Worm (Caenorhabditis elegans) whole organism, L1 larva: ENCODE data around the gene F34H10.4.
"Not testable (repeated sequence)": the region's sequence is repeated elsewhere in the genome, so short reads cannot be mapped to it uniquely, and the experiment has no call there.

Experiments used
- C04F5.9 ChIP-seq: sonication (generic microtip); optimal IDR thresholded peaks from 2 replicates; lab custom pipeline; 2016; ENCODE audit warnings: missing genetic modification characterization, missing compliant biosample characterization
- C34B4.2 ChIP-seq: sonication (generic microtip); optimal IDR thresholded peaks from 2 replicates; lab custom pipeline; 2017; ENCODE audit warnings: mild to moderate bottlenecking, missing genetic modification characterization, missing compliant biosample characterization
- F16B12.6 ChIP-seq: fragments of 150-350 bp; optimal IDR thresholded peaks from 2 replicates; lab custom pipeline; 2014; ENCODE audit warnings: missing biosample characterization, missing genetic modification characterization
- Y116A8C.19 ChIP-seq: sonication (generic microtip); optimal IDR thresholded peaks from 2 replicates; lab custom pipeline; 2016; ENCODE audit warnings: missing compliant biosample characterization, missing genetic modification characterization, borderline replicate concordance
- blmp-1 ChIP-seq: fragments of 150-350 bp; optimal IDR thresholded peaks from 2 replicates; lab custom pipeline; 2014; ENCODE audit warnings: missing biosample characterization, missing genetic modification characterization
- ceh-8 ChIP-seq: fragments of 200-800 bp; sonication (Bioruptor generic); optimal IDR thresholded peaks from 2 replicates; lab custom pipeline; 2018; ENCODE audit warnings: mild to moderate bottlenecking, missing genetic modification characterization, moderate library complexity, missing compliant biosample characterization
- elt-2 ChIP-seq: sonication (generic microtip); optimal IDR thresholded peaks from 2 replicates; lab custom pipeline; 2016; ENCODE audit warnings: missing genetic modification characterization, mild to moderate bottlenecking, inconsistent platforms, missing compliant biosample characterization, missing genetic modification reagents
- fkh-4 ChIP-seq: sonication (generic microtip); optimal IDR thresholded peaks from 2 replicates; lab custom pipeline; 2016; ENCODE audit warnings: missing compliant biosample characterization, missing genetic modification characterization, borderline replicate concordance
- fkh-8 ChIP-seq: sonication (generic microtip); optimal IDR thresholded peaks from 2 replicates; lab custom pipeline; 2016; ENCODE audit warnings: mild to moderate bottlenecking, missing genetic modification characterization, missing compliant biosample characterization
- hpl-2 ChIP-seq: fragments of 150-350 bp; optimal IDR thresholded peaks from 2 replicates; lab custom pipeline; 2014; ENCODE audit warnings: missing biosample characterization, missing genetic modification reagents, missing genetic modification characterization
- irx-1 ChIP-seq: sonication (generic microtip); optimal IDR thresholded peaks from 2 replicates; lab custom pipeline; 2016; ENCODE audit warnings: missing genetic modification characterization, missing compliant biosample characterization
- isw-1 ChIP-seq: fragments of 200-800 bp; sonication (Bioruptor generic); IDR thresholded peaks from 2 replicates; pipeline ENCODE4 v1.3.6; 2022; ENCODE audit warnings: missing genetic modification characterization, missing compliant biosample characterization
- lin-35 ChIP-seq, 2 experiments: fragments of 150-350 bp; optimal IDR thresholded peaks; 2 replicates each; lab custom pipeline; 2014; ENCODE audit warnings: missing biosample characterization in 2 of 2, missing genetic modification characterization in 2 of 2, missing genetic modification reagents in 2 of 2
- nhr-19 ChIP-seq: fragments of 200-800 bp; sonication (Bioruptor generic); conservative IDR thresholded peaks from 2 replicates; pipeline ENCODE4 v1.3.6; 2022; ENCODE audit warnings: missing genetic modification characterization, missing compliant biosample characterization
- nhr-47 ChIP-seq: sonication (generic microtip); optimal IDR thresholded peaks from 2 replicates; lab custom pipeline; 2016; ENCODE audit warnings: mild to moderate bottlenecking, missing genetic modification characterization, moderate library complexity, missing compliant biosample characterization
- nhr-71 ChIP-seq: sonication (generic microtip); optimal IDR thresholded peaks from 2 replicates; lab custom pipeline; 2016; ENCODE audit warnings: mild to moderate bottlenecking, missing genetic modification characterization, moderate library complexity, missing compliant biosample characterization
- nhr-84 ChIP-seq: sonication (generic microtip); optimal IDR thresholded peaks from 2 replicates; lab custom pipeline; 2017; ENCODE audit warnings: missing biosample characterization, missing genetic modification characterization
- nhr-90 ChIP-seq: sonication (generic microtip); optimal IDR thresholded peaks from 2 replicates; lab custom pipeline; 2016; ENCODE audit warnings: mild to moderate bottlenecking, missing genetic modification characterization, missing compliant biosample characterization; ENCODE audit not compliant: poor library complexity
- pag-3 ChIP-seq: sonication (generic microtip); optimal IDR thresholded peaks from 2 replicates; lab custom pipeline; 2017; ENCODE audit warnings: missing genetic modification characterization, mild to moderate bottlenecking, missing compliant biosample characterization, antibody characterized with exemption, borderline replicate concordance; ENCODE audit not compliant: insufficient read depth
- rnt-1 ChIP-seq: sonication (generic microtip); optimal IDR thresholded peaks from 2 replicates; lab custom pipeline; 2016; ENCODE audit warnings: mild to moderate bottlenecking, missing genetic modification characterization, moderate library complexity, missing compliant biosample characterization
- skn-1 ChIP-seq: fragments of 150-350 bp; optimal IDR thresholded peaks from 2 replicates; lab custom pipeline; 2014; ENCODE audit warnings: missing biosample characterization, missing genetic modification characterization
- snpc-4 ChIP-seq: fragments of 150-350 bp; optimal IDR thresholded peaks from 2 replicates; lab custom pipeline; 2014; ENCODE audit warnings: missing biosample characterization, missing genetic modification characterization
- snu-23 ChIP-seq: sonication (generic microtip); optimal IDR thresholded peaks from 2 replicates; lab custom pipeline; 2016; ENCODE audit warnings: missing genetic modification characterization, missing compliant biosample characterization
- sox-4 ChIP-seq: sonication (generic microtip); optimal IDR thresholded peaks from 2 replicates; lab custom pipeline; 2016; ENCODE audit warnings: missing genetic modification characterization, missing compliant biosample characterization
- swsn-7 ChIP-seq: sonication (generic microtip); optimal IDR thresholded peaks from 2 replicates; lab custom pipeline; 2016; ENCODE audit warnings: missing genetic modification characterization, missing compliant biosample characterization
- tbx-2 ChIP-seq: sonication (generic microtip); optimal IDR thresholded peaks from 2 replicates; lab custom pipeline; 2016; ENCODE audit warnings: missing genetic modification characterization, missing compliant biosample characterization
- unc-86 ChIP-seq: sonication (generic microtip); optimal IDR thresholded peaks from 2 replicates; lab custom pipeline; 2016; ENCODE audit warnings: missing genetic modification characterization, missing compliant biosample characterization
- unc-98 ChIP-seq: fragments of 200-800 bp; sonication (Bioruptor generic); IDR thresholded peaks from 2 replicates; pipeline ENCODE4 v1.3.6; 2022; ENCODE audit warnings: missing genetic modification characterization, missing compliant biosample characterization
- zip-4 ChIP-seq: fragments of 200-800 bp; sonication (Bioruptor generic); optimal IDR thresholded peaks from 2 replicates; lab custom pipeline; 2018; ENCODE audit warnings: mild to moderate bottlenecking, missing genetic modification characterization, moderate library complexity, missing compliant biosample characterization
- ztf-11 ChIP-seq, 2 experiments: sonication (generic microtip); optimal IDR thresholded peaks; 2 replicates each; lab custom pipeline; 2016 to 2017; ENCODE audit warnings: missing genetic modification characterization in 2 of 2, missing biosample characterization in 1 of 2, missing compliant biosample characterization in 1 of 2
- ztf-4 ChIP-seq: fragments of 150-350 bp; optimal IDR thresholded peaks from 2 replicates; lab custom pipeline; 2014; ENCODE audit warnings: missing biosample characterization, missing genetic modification characterization

Gene F34H10.4

DNA sequence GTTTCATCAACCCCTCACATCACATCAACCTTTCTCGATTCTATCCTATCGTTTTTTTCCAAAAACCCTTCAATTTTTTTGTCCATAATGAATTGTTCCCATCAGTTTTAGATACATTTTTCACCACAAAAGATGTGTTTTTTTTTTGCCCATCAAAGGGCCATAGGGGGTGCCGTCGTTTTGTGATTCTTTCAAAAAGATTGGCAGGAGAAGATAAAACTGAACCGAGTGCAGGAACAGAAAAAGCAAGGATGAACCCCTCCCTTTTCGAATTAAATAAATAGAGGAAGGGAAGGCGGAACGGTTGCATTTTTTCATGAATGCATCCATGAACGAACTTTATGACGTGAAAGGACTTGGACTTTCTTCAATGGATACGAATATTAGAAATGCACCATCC is 31.4 kb upstream of the F34H10.4 start, which contains the start of gene C11E4.7:
TSS of gene C11E4.7 (plus strand) at position 301 of the 400 bp plus-strand sequence.
- TF ChIP-seq Y116A8C.19 (tag; lab: Kevin White, UChicago) = no peak
- TF ChIP-seq F16B12.6 = no peak
- TF ChIP-seq hpl-2 (GFP tag; lab: Kevin White, UChicago) = no peak
- TF ChIP-seq nhr-84 (tag; lab: Kevin White, UChicago) = no peak
- no peak for TF ChIP-seq zip-4 (GFP tag; lab: Kevin White, UChicago)
- TF ChIP-seq lin-35 (GFP tag; optimal IDR thresholded peaks at IDR 0.05; lab: Kevin White, UChicago) = no peak
- no peak for TF ChIP-seq unc-98 (GFP tag; lab: Robert Waterston, UW)

DNA sequence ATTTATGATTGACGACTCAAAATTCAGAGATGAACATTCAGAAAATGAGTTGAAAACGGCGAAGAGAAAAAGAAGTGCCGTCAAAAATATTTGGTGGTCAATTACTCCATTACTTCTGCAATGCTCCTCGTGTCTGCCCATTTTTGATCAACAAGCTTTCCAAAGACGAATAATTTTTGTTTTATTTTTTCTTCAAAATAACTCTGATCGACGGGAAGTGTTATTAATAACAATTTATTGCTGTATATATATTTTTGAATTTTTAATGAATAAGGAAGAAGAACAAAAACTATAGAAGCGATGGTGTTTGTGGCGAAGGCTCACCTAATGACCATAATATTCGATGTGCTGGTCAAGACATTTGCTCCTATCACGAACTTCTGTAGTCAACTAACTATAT is 28.2 kb upstream of the F34H10.4 start, which contains the start of gene C11E4.8:
TSS of gene C11E4.8 (plus strand) at position 301 of the 400 bp plus-strand sequence.
- no peak for TF ChIP-seq C04F5.9 (tag; lab: Kevin White, UChicago)
- TF ChIP-seq swsn-7 (tag; lab: Kevin White, UChicago) = no peak
- no peak for TF ChIP-seq ztf-11 (tag; optimal IDR thresholded peaks at IDR 0.05; lab: Kevin White, UChicago)
- no peak for TF ChIP-seq isw-1 (GFP tag; lab: Robert Waterston, UW)
- no peak for TF ChIP-seq irx-1 (tag; lab: Kevin White, UChicago)
- TF ChIP-seq skn-1 (tag; lab: Kevin White, UChicago) = no peak
- no peak for TF ChIP-seq fkh-8 (tag; lab: Kevin White, UChicago)
- no peak for TF ChIP-seq rnt-1 (tag; lab: Kevin White, UChicago)
- TF ChIP-seq Y116A8C.19 (tag; lab: Kevin White, UChicago) = no peak
- no peak for TF ChIP-seq zip-4 (GFP tag; lab: Kevin White, UChicago)
- TF ChIP-seq fkh-4 (tag; lab: Kevin White, UChicago) = no peak
- TF ChIP-seq tbx-2 (tag; lab: Kevin White, UChicago) = no peak
- TF ChIP-seq snpc-4 (tag; lab: Kevin White, UChicago) = no peak
- no peak for TF ChIP-seq hpl-2 (GFP tag; lab: Kevin White, UChicago)

DNA sequence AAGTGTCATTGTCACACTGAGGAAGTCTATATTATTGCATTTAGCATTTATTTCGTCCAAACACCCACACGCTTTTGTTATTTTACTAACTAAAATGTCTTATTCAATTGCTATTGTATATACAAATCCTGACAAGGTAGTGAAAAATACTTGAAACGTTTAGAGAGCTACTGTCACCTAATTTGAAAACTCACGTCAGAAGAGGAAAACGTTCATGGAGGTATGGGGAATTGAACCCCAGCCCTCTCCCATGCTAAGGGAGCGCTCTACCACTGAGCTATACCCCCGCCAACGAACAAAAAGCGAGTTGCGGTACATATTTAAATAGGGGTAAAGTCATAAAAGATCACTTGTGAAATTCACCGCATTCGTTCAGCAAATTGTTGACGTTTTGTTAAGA is 25.7 kb upstream of the F34H10.4 start:
- TF ChIP-seq nhr-19 (GFP tag; lab: Robert Waterston, UW) = 0 out of 2 replicates have a peak, but pooled peaks have one; percentile 9
- TF ChIP-seq snu-23 (GFP tag; lab: Kevin White, UChicago) = peak; percentile 27
- TF ChIP-seq lin-35 (GFP tag; optimal IDR thresholded peaks at IDR 0.05; lab: Kevin White, UChicago) = peak in 1 of 2 experiments; percentile 39
- TF ChIP-seq swsn-7 (tag; lab: Kevin White, UChicago) = no peak
- TF ChIP-seq ztf-4 (tag; lab: Kevin White, UChicago) = no peak
- TF ChIP-seq rnt-1 (tag; lab: Kevin White, UChicago) = peak; percentile 36
- no peak for TF ChIP-seq blmp-1 (tag; lab: Kevin White, UChicago)
- no peak for TF ChIP-seq pag-3 (tag; lab: Kevin White, UChicago)
- peak; percentile 39 for TF ChIP-seq nhr-47 (tag; lab: Kevin White, UChicago)
- TF ChIP-seq nhr-90 (tag; lab: Kevin White, UChicago) = peak; percentile 20
- peak; percentile 6 for TF ChIP-seq nhr-71 (tag; lab: Kevin White, UChicago)
- no peak for TF ChIP-seq skn-1 (tag; lab: Kevin White, UChicago)

DNA sequence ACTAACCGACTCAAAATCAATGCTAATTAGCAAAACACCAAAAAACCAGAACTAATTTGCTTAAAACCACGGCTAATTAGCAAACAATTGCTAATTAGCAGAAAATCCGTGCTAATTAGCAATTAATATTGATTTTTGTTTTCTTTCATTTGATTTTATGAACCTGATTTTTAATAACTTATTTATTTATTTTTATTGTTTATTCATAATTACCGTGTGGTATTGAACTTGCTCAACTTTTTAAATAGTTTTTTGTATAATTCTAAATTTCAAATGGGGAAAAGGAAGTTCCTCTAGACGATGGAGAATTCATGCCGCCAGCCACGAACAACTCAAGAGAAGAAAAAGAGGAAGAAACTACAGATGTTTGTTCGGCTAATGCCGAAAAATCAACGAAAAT is 22.5 kb upstream of the F34H10.4 start, which contains the start of gene F34H10.1:
TSS of gene F34H10.1 (plus strand) at position 301 of the 400 bp plus-strand sequence.
- TF ChIP-seq C34B4.2; unc-86; elt-2 (tag; lab: Kevin White, UChicago): not testable (repeated sequence)

DNA sequence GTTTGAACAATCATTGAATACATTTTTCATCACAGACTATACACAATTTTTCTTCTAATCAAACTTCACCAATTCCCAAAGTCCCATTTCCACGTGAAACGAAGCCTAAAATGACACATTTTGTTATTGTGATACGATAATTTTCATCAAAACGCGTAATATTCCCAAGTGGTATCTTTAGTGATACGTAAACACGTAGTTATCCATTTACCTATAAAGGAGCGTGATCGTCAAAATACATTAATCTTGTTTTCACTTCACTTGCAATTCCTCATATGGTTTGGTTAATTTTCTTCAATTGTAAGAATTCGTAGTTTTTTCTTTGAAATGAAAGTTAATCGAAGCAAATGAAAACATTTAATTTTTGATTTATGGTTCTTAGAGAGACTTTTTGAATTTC is 18.8 kb upstream of the F34H10.4 start:
- peak; percentile 72 for TF ChIP-seq ceh-8 (GFP tag; lab: Kevin White, UChicago)
- TF ChIP-seq nhr-71 (tag; lab: Kevin White, UChicago) = peak; percentile 25
- TF ChIP-seq blmp-1 (tag; lab: Kevin White, UChicago) = peak; percentile 10
- TF ChIP-seq fkh-8 (tag; lab: Kevin White, UChicago) = peak; percentile 66
- no peak for TF ChIP-seq sox-4 (tag; lab: Kevin White, UChicago)
